Worm (Caenorhabditis elegans) whole organism, young adult: Measurements from ENCODE around the gene C07D10.5.

ENCODE experiments used
- D2030.7 ChIP-seq: fragments of 200-800 bp; sonication (Bioruptor generic); IDR thresholded peaks from 2 replicates; pipeline ENCODE4 v1.3.6; 2022; ENCODE audit warnings: missing genetic modification reagents, missing genetic modification characterization, missing compliant biosample characterization
- F23B12.7 ChIP-seq: sonication (generic microtip); optimal IDR thresholded peaks from 2 replicates; lab custom pipeline; 2017; ENCODE audit warnings: missing genetic modification characterization, mild to moderate bottlenecking, missing compliant biosample characterization, antibody characterized with exemption, moderate library complexity; ENCODE audit not compliant: insufficient read depth
- F33H1.4 ChIP-seq: fragments of 200-800 bp; sonication (Bioruptor generic); IDR thresholded peaks from 2 replicates; pipeline ENCODE4 v1.3.6; 2022; ENCODE audit warnings: missing genetic modification reagents, missing genetic modification characterization, missing compliant biosample characterization
- F39B2.1 ChIP-seq: fragments of 200-800 bp; sonication (Bioruptor generic); IDR thresholded peaks from 2 replicates; pipeline ENCODE4 v1.3.6; 2022; ENCODE audit warnings: missing genetic modification reagents, missing genetic modification characterization, missing compliant biosample characterization
- Y67H2A.10 ChIP-seq: fragments of 200-800 bp; sonication (Bioruptor generic); conservative IDR thresholded peaks from 2 replicates; pipeline ENCODE4 v1.3.6; 2022; ENCODE audit warnings: missing genetic modification reagents, missing genetic modification characterization, missing compliant biosample characterization
- Y95B8A.8 ChIP-seq: fragments of 200-800 bp; sonication (Bioruptor generic); IDR thresholded peaks from 2 replicates; pipeline ENCODE4 v1.3.6; 2022; ENCODE audit warnings: missing genetic modification reagents, missing genetic modification characterization, missing compliant biosample characterization
- ama-1 ChIP-seq, 3 experiments: fragments of 150-350 bp in 1 of 3; sonication (generic microtip) in 2 of 3; optimal IDR thresholded peaks; 2 replicates each; lab custom pipeline; 2014 to 2018; ENCODE audit warnings: missing biosample characterization in 2 of 3, missing genetic modification characterization in 2 of 3, missing genetic modification reagents in 2 of 3
- atf-7 ChIP-seq: sonication (generic microtip); optimal IDR thresholded peaks from 2 replicates; lab custom pipeline; 2017; ENCODE audit warnings: mild to moderate bottlenecking, missing genetic modification characterization, missing compliant biosample characterization
- athp-1 ChIP-seq: sonication (generic microtip); optimal IDR thresholded peaks from 2 replicates; lab custom pipeline; 2017; ENCODE audit warnings: mild to moderate bottlenecking, missing genetic modification characterization, missing compliant biosample characterization
- attf-5 ChIP-seq: fragments of 200-800 bp; sonication (Bioruptor generic); optimal IDR thresholded peaks from 2 replicates; lab custom pipeline; 2018; ENCODE audit warnings: mild to moderate bottlenecking, missing genetic modification characterization, missing compliant biosample characterization
- ceh-27 ChIP-seq: fragments of 200-800 bp; sonication (Bioruptor generic); optimal IDR thresholded peaks from 2 replicates; lab custom pipeline; 2018; ENCODE audit warnings: mild to moderate bottlenecking, missing genetic modification characterization, moderate library complexity, missing compliant biosample characterization
- ceh-40 ChIP-seq: fragments of 200-800 bp; sonication (Bioruptor generic); IDR thresholded peaks from 2 replicates; pipeline ENCODE4 v1.3.6; 2022; ENCODE audit warnings: missing genetic modification characterization, missing compliant biosample characterization
- ceh-91 ChIP-seq: fragments of 200-800 bp; sonication (Bioruptor generic); IDR thresholded peaks from 2 replicates; pipeline ENCODE4 v1.3.6; 2022; ENCODE audit warnings: missing genetic modification reagents, missing genetic modification characterization, missing compliant biosample characterization
- dox-1 ChIP-seq: fragments of 200-800 bp; sonication (Bioruptor generic); IDR thresholded peaks from 2 replicates; pipeline ENCODE4 v1.3.6; 2022; ENCODE audit warnings: missing genetic modification reagents, missing genetic modification characterization, missing compliant biosample characterization
- dpl-1 ChIP-seq: fragments of 150-350 bp; optimal IDR thresholded peaks from 2 replicates; lab custom pipeline; 2014; ENCODE audit warnings: missing biosample characterization, missing genetic modification reagents, missing genetic modification characterization
- egl-44 ChIP-seq: fragments of 200-800 bp; sonication (Bioruptor generic); IDR thresholded peaks from 2 replicates; pipeline ENCODE4 v1.3.6; 2022; ENCODE audit warnings: missing genetic modification reagents, missing genetic modification characterization, missing compliant biosample characterization
- egrh-3 ChIP-seq: fragments of 200-800 bp; sonication (Bioruptor generic); IDR thresholded peaks from 2 replicates; pipeline ENCODE4 v1.3.6; 2022; ENCODE audit warnings: missing genetic modification reagents, missing genetic modification characterization, missing compliant biosample characterization
- ekl-4 ChIP-seq: fragments of 200-800 bp; sonication (Bioruptor generic); IDR thresholded peaks from 2 replicates; pipeline ENCODE4 v1.3.6; 2022; ENCODE audit warnings: missing genetic modification reagents, missing genetic modification characterization, missing compliant biosample characterization
- fkh-3 ChIP-seq: sonication (generic microtip); optimal IDR thresholded peaks from 2 replicates; lab custom pipeline; 2016; ENCODE audit warnings: mild to moderate bottlenecking, missing genetic modification characterization, missing compliant biosample characterization
- gei-17 ChIP-seq: fragments of 200-800 bp; sonication (Bioruptor generic); optimal IDR thresholded peaks from 2 replicates; lab custom pipeline; 2018; ENCODE audit warnings: mild to moderate bottlenecking, missing genetic modification characterization, missing compliant biosample characterization
- him-1 ChIP-seq: sonication (generic microtip); optimal IDR thresholded peaks from 2 replicates; lab custom pipeline; 2016; ENCODE audit warnings: missing genotype, missing genetic modification reagents, missing genetic modification characterization, missing compliant biosample characterization
- hlh-12 ChIP-seq: sonication (generic microtip); optimal IDR thresholded peaks from 2 replicates; lab custom pipeline; 2016; ENCODE audit warnings: missing genetic modification characterization, missing compliant biosample characterization
- hrde-1 ChIP-seq: sonication (generic microtip); optimal IDR thresholded peaks from 2 replicates; lab custom pipeline; 2016; ENCODE audit warnings: missing genetic modification characterization, mild to moderate bottlenecking, missing compliant biosample characterization, moderate library complexity, missing genotype, missing genetic modification reagents, borderline replicate concordance
- let-607 ChIP-seq, 2 experiments: fragments of 200-800 bp in 1 of 2; sonication (Bioruptor generic) in 1 of 2; sonication (generic microtip) in 1 of 2; optimal IDR thresholded peaks; 2 replicates each; lab custom pipeline; 2016 to 2018; ENCODE audit warnings: mild to moderate bottlenecking in 2 of 2, missing compliant biosample characterization in 2 of 2, missing genetic modification characterization in 2 of 2, moderate library complexity in 2 of 2, missing genotype in 1 of 2
- lin-26 ChIP-seq: fragments of 200-800 bp; sonication (Bioruptor generic); IDR thresholded peaks from 2 replicates; pipeline ENCODE4 v1.3.6; 2022; ENCODE audit warnings: missing genetic modification reagents, missing genetic modification characterization, missing compliant biosample characterization
- lsl-1 ChIP-seq: fragments of 200-800 bp; sonication (Bioruptor generic); optimal IDR thresholded peaks from 2 replicates; lab custom pipeline; 2018; ENCODE audit warnings: mild to moderate bottlenecking, missing genetic modification characterization, moderate library complexity, missing compliant biosample characterization
- madf-10 ChIP-seq: sonication (generic microtip); optimal IDR thresholded peaks from 2 replicates; lab custom pipeline; 2016; ENCODE audit warnings: mild to moderate bottlenecking, missing genetic modification characterization, missing compliant biosample characterization
- mcd-1 ChIP-seq: fragments of 200-800 bp; sonication (Bioruptor generic); IDR thresholded peaks from 2 replicates; pipeline ENCODE4 v1.3.6; 2022; ENCODE audit warnings: missing genetic modification reagents, missing genetic modification characterization, missing compliant biosample characterization
- mel-28 ChIP-seq: sonication (generic microtip); optimal IDR thresholded peaks from 2 replicates; lab custom pipeline; 2016; ENCODE audit warnings: borderline replicate concordance, mild to moderate bottlenecking, missing genetic modification characterization, missing compliant biosample characterization
- nfya-2 ChIP-seq: fragments of 200-800 bp; sonication (Bioruptor generic); IDR thresholded peaks from 2 replicates; pipeline ENCODE4 v1.3.6; 2022; ENCODE audit warnings: missing genetic modification reagents, missing genetic modification characterization, missing compliant biosample characterization
- pbrm-1 ChIP-seq: fragments of 200-800 bp; sonication (Bioruptor generic); IDR thresholded peaks from 2 replicates; pipeline ENCODE4 v1.3.6; 2022; ENCODE audit warnings: missing genetic modification reagents, missing genetic modification characterization, missing compliant biosample characterization
- pha-4 ChIP-seq: fragments of 150-350 bp; sonication (generic microtip); optimal IDR thresholded peaks from 2 replicates; lab custom pipeline; 2014; ENCODE audit warnings: missing biosample characterization, missing genetic modification reagents, missing genetic modification characterization
- snpc-3.4 ChIP-seq: sonication (generic microtip); optimal IDR thresholded peaks from 2 replicates; lab custom pipeline; 2017; ENCODE audit warnings: missing genetic modification characterization, mild to moderate bottlenecking, missing compliant biosample characterization, antibody characterized with exemption, moderate library complexity, missing genotype, missing genetic modification reagents
- somi-1 ChIP-seq: fragments of 200-800 bp; sonication (Bioruptor generic); optimal IDR thresholded peaks from 2 replicates; lab custom pipeline; 2018; ENCODE audit warnings: mild to moderate bottlenecking, missing genetic modification characterization, missing compliant biosample characterization
- sptf-2 ChIP-seq: fragments of 200-800 bp; sonication (Bioruptor generic); optimal IDR thresholded peaks from 2 replicates; lab custom pipeline; 2018; ENCODE audit warnings: mild to moderate bottlenecking, missing genetic modification characterization, missing compliant biosample characterization
- xnd-1 ChIP-seq: sonication (generic microtip); optimal IDR thresholded peaks from 2 replicates; lab custom pipeline; 2016; ENCODE audit warnings: missing genotype, missing genetic modification reagents, missing genetic modification characterization, missing compliant biosample characterization
- zfh-2 ChIP-seq: fragments of 200-800 bp; sonication (Bioruptor generic); conservative IDR thresholded peaks from 2 replicates; pipeline ENCODE4 v1.3.6; 2022; ENCODE audit warnings: missing genetic modification reagents, missing genetic modification characterization, missing compliant biosample characterization
- zim-3 ChIP-seq: sonication (generic microtip); optimal IDR thresholded peaks from 2 replicates; lab custom pipeline; 2017; ENCODE audit warnings: mild to moderate bottlenecking, missing genetic modification characterization, moderate library complexity, missing compliant biosample characterization
- ztf-18 ChIP-seq: sonication (generic microtip); optimal IDR thresholded peaks from 2 replicates; lab custom pipeline; 2016; ENCODE audit warnings: missing genotype, mild to moderate bottlenecking, missing genetic modification characterization, missing compliant biosample characterization
- ztf-25 ChIP-seq: fragments of 200-800 bp; sonication (Bioruptor generic); IDR thresholded peaks from 2 replicates; pipeline ENCODE4 v1.3.6; 2022; ENCODE audit warnings: missing genetic modification reagents, missing genetic modification characterization, missing compliant biosample characterization
- ztf-28 ChIP-seq: fragments of 200-800 bp; sonication (Bioruptor generic); IDR thresholded peaks from 2 replicates; pipeline ENCODE4 v1.3.6; 2022; ENCODE audit warnings: missing genetic modification reagents, missing genetic modification characterization, missing compliant biosample characterization
- ztf-3 ChIP-seq: fragments of 200-800 bp; sonication (Bioruptor generic); optimal IDR thresholded peaks from 2 replicates; lab custom pipeline; 2018; ENCODE audit warnings: mild to moderate bottlenecking, missing genetic modification characterization, missing compliant biosample characterization

Gene C07D10.5

ce11 chrII:7392052-7392694, 10.8 kb downstream of the C07D10.5 start (continued):
- TF ChIP-seq atf-7 (tag; lab: Kevin White, UChicago) (no peak), egrh-3 (no peak), mcd-1 (GFP tag; lab: Robert Waterston, UW) (peak; percentile 35; the same call in 1 of the 2 replicates), nfya-2 (GFP tag; lab: Robert Waterston, UW) (no peak), egl-44 (GFP tag; lab: Robert Waterston, UW) (no peak), zfh-2 (GFP tag; lab: Robert Waterston, UW) (no peak), ztf-18 (peak; percentile 2), athp-1 (tag; lab: Kevin White, UChicago) (no peak), pha-4 (tag; lab: Kevin White, UChicago) (no peak), lsl-1 (GFP tag; lab: Kevin White, UChicago) (no peak), fkh-3 (tag; lab: Kevin White, UChicago) (no peak), ceh-27 (GFP tag; lab: Kevin White, UChicago) (peak; percentile 61), dpl-1 (GFP tag; lab: Kevin White, UChicago) (no peak), ekl-4 (0 out of 2 replicates have a peak, but pooled peaks have one; percentile 50), pbrm-1 (GFP tag; lab: Robert Waterston, UW) (peak; percentile 39; the same call in 1 of the 2 replicates)

ce11 chrII:7393393-7393792, 12.0 kb downstream of the C07D10.5 start:
- TF ChIP-seq dpl-1 (GFP tag; lab: Kevin White, UChicago) (no peak), dox-1 (GFP tag; lab: Robert Waterston, UW) (peak; percentile 22; the same call in 1 of the 2 replicates), D2030.7 (no peak), mel-28 (tag; lab: Kevin White, UChicago) (no peak)

- TF ChIP-seq ama-1 (optimal IDR thresholded peaks at IDR 0.05; lab: Kevin White, UChicago) (peak; percentile 21), ama-1 (GFP tag; optimal IDR thresholded peaks at IDR 0.05; lab: Kevin White, UChicago) (no peak), ceh-91 (GFP tag; lab: Robert Waterston, UW) (0 out of 2 replicates have a peak, but pooled peaks have one; percentile 34), Y95B8A.8 (GFP tag; lab: Robert Waterston, UW) (no peak), hlh-12 (tag; lab: Kevin White, UChicago) (no peak), let-607 (tag; optimal IDR thresholded peaks at IDR 0.05; lab: Kevin White, UChicago) (no peak), F23B12.7 (tag; lab: Kevin White, UChicago) (no peak), lsl-1 (GFP tag; lab: Kevin White, UChicago) (peak; percentile 87), Y67H2A.10 (GFP tag; lab: Robert Waterston, UW) (no peak), fkh-3 (tag; lab: Kevin White, UChicago) (no peak), lin-26 (0 out of 2 replicates have a peak, but pooled peaks have one; percentile 20), F39B2.1 (GFP tag; lab: Robert Waterston, UW) (no peak), atf-7 (tag; lab: Kevin White, UChicago) (no peak), pbrm-1 (GFP tag; lab: Robert Waterston, UW) (no peak), hrde-1 (tag; lab: Kevin White, UChicago) (no peak), ztf-28 (GFP tag; lab: Robert Waterston, UW) (no peak), ztf-3 (GFP tag; lab: Kevin White, UChicago) (no peak), F33H1.4 (GFP tag; lab: Robert Waterston, UW) (peak; percentile 85), attf-5 (GFP tag; lab: Kevin White, UChicago) (no peak), sptf-2 (GFP tag; lab: Kevin White, UChicago) (no peak), ceh-40 (GFP tag; lab: Robert Waterston, UW) (no peak), ztf-25 (GFP tag; lab: Robert Waterston, UW) (no peak), gei-17 (GFP tag; lab: Kevin White, UChicago) (no peak), zim-3 (no peak), somi-1 (GFP tag; lab: Kevin White, UChicago) (no peak), him-1 (tag; lab: Kevin White, UChicago) (peak; percentile 49), madf-10 (tag; lab: Kevin White, UChicago) (no peak), pha-4 (tag; lab: Kevin White, UChicago) (no peak), snpc-3.4 (tag; lab: Kevin White, UChicago) (peak; percentile 42), xnd-1 (tag; lab: Kevin White, UChicago) (peak; percentile 70)
These were observed 12.7 kb downstream of the C07D10.5 start for ce11 chrII:7393922-7394689.
